Worm (Caenorhabditis elegans): ENCODE results near the gene T01B10.5.
A peak's percentile ranks its signal among the peaks of the same experiment; 100 is the strongest.

The T01B10.5 gene

ce11 chrX:8459789-8460188 lies 35.3 kb upstream of the T01B10.5 start:
- no peak for TF ChIP-seq nhr-85 (tag)
- TF ChIP-seq elt-3 (tag; optimal IDR thresholded peaks at IDR 0.05): no peak
- TF ChIP-seq ceh-88 (GFP tag; IDR thresholded peaks at IDR 0.05): no peak
- TF ChIP-seq C04F5.9 (tag; optimal IDR thresholded peaks at IDR 0.05): no peak
- TF ChIP-seq ceh-82 (tag; optimal IDR thresholded peaks at IDR 0.05): no peak

DNA sequence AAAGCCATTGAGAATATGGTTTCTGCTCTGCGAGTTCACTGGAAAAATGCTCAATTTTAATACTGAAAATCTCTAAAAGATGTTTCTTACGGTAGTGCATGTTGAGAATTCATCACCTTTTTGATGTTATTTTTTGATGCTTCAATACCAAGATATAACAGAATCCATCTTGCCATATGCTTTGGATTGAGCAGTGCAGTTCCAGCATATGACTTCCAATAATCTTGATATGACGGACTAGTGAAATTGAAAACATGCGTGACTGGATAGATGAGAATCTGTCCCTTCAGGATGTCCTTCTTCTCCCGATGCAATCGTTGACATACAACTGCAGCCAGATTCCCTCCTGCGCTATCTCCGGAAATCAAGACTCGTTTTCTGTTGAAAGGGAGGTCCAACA lies 34.1 kb upstream of the T01B10.5 start:
- TF ChIP-seq blmp-1 (tag; optimal IDR thresholded peaks at IDR 0.05) (peak; percentile 48), aha-1 (tag; optimal IDR thresholded peaks at IDR 0.05) (no peak)

- TF ChIP-seq elt-2 (tag; optimal IDR thresholded peaks at IDR 0.05): peak; percentile 54
- no peak for TF ChIP-seq dsc-1 (tag; optimal IDR thresholded peaks at IDR 0.05)
- TF ChIP-seq pqm-1 (tag; optimal IDR thresholded peaks at IDR 0.05): no peak
- TF ChIP-seq C16A3.4 (tag; optimal IDR thresholded peaks at IDR 0.05): no peak
- no peak for TF ChIP-seq fkh-4 (tag; optimal IDR thresholded peaks at IDR 0.05; ENCODE audit: borderline replicate concordance)
- no peak for TF ChIP-seq tlp-1 (tag; optimal IDR thresholded peaks at IDR 0.05)
- no peak for TF ChIP-seq hlh-4 (tag; optimal IDR thresholded peaks at IDR 0.05)
- no peak for TF ChIP-seq efl-1 (optimal IDR thresholded peaks at IDR 0.05)
- TF ChIP-seq efl-1 (GFP tag; optimal IDR thresholded peaks at IDR 0.05 in 1 of 2): peak in 1 of 2 experiments; percentile 68
- TF ChIP-seq blmp-1 (tag; optimal IDR thresholded peaks at IDR 0.05): no peak
- no peak for TF ChIP-seq aly-2 (tag; optimal IDR thresholded peaks at IDR 0.05)
- no peak for TF ChIP-seq snu-23 (GFP tag; optimal IDR thresholded peaks at IDR 0.05)
- TF ChIP-seq sup-37 (GFP tag; optimal IDR thresholded peaks at IDR 0.05): no peak
- TF ChIP-seq hlh-17 (GFP tag; optimal IDR thresholded peaks at IDR 0.05; ENCODE audit: borderline replicate concordance): no peak
Measured at ce11 chrX:8463085-8463645, 31.9 kb upstream of the T01B10.5 start, which contains the start of gene F16F9.4. Gene F16F9.4 (minus strand): TSS chrX:8463360.

DNA sequence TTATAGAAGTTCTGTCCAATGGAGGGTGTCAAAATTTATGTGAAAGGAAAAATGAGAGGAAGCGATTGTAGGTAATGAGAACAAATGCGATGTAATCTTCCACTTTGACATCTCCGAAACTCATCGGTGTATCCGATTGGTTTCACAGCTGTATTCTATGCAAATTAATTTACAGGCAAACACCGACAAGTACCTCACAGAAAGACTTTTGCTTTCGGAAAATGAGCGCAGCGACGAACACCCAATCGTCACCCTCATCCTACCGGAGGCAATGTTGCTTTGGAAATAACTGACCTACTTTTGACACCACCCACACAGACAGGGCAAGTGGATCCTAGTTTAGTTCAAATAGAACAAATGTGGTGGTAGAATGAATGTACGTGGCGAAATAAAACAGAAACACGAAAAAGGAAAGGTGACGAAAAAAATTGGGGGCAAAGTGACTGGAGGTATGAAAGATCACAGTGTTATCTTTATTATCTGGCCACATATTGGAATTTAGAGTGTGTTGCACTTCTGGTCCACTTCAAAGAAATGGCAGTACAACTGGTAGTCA lies 31.1 kb upstream of the T01B10.5 start:
- TF ChIP-seq nhr-11 (tag; optimal IDR thresholded peaks at IDR 0.05) (no peak), blmp-1 (tag; optimal IDR thresholded peaks at IDR 0.05) (peak; percentile 57), xbp-1 (tag; optimal IDR thresholded peaks at IDR 0.05) (no peak), swsn-7 (tag; optimal IDR thresholded peaks at IDR 0.05) (no peak), hlh-4 (tag; optimal IDR thresholded peaks at IDR 0.05) (no peak), isw-1 (GFP tag; IDR thresholded peaks at IDR 0.05) (no peak)

ce11 chrX:8470126-8470772 lies 24.9 kb upstream of the T01B10.5 start, which contains the start of gene mec-10:
Gene mec-10 (minus strand): TSS chrX:8470314.
- TF ChIP-seq elt-2 (tag; optimal IDR thresholded peaks at IDR 0.05) (peak; percentile 95), mdl-1 (tag; optimal IDR thresholded peaks at IDR 0.05) (peak in 1 of 2 experiments; percentile 33), nhr-71 (tag; optimal IDR thresholded peaks at IDR 0.05) (peak; percentile 14), nhr-47 (tag; optimal IDR thresholded peaks at IDR 0.05) (no peak), vab-15 (tag; optimal IDR thresholded peaks at IDR 0.05) (no peak), nhr-77 (tag; optimal IDR thresholded peaks at IDR 0.05) (no peak), unc-86 (tag; optimal IDR thresholded peaks at IDR 0.05) (peak; percentile 52), efl-1 (optimal IDR thresholded peaks at IDR 0.05) (no peak), efl-1 (GFP tag; optimal IDR thresholded peaks at IDR 0.05 in 1 of 2) (peak in 1 of 2 experiments; percentile 31), snpc-4 (tag; optimal IDR thresholded peaks at IDR 0.05) (no peak), lin-35 (GFP tag; optimal IDR thresholded peaks at IDR 0.05) (peak in 1 of 2 experiments; percentile 41)

Data from whole organism, L1 larva.